Worm (Caenorhabditis elegans) whole organism, L1 larva: Measurements from ENCODE around the gene C05C12.5.

ENCODE experiments used
- C16A3.4 ChIP-seq: fragments of 150-350 bp; optimal IDR thresholded peaks from 2 replicates; lab custom pipeline; 2014; ENCODE audit warnings: missing biosample characterization, missing genetic modification characterization
- F16B12.6 ChIP-seq: fragments of 150-350 bp; optimal IDR thresholded peaks from 2 replicates; lab custom pipeline; 2014; ENCODE audit warnings: missing biosample characterization, missing genetic modification characterization
- alr-1 ChIP-seq: fragments of 200-800 bp; sonication (Bioruptor generic); optimal IDR thresholded peaks from 2 replicates; lab custom pipeline; 2018; ENCODE audit warnings: borderline replicate concordance, mild to moderate bottlenecking, missing genetic modification characterization, missing compliant biosample characterization
- ceh-8 ChIP-seq: fragments of 200-800 bp; sonication (Bioruptor generic); optimal IDR thresholded peaks from 2 replicates; lab custom pipeline; 2018; ENCODE audit warnings: mild to moderate bottlenecking, missing genetic modification characterization, moderate library complexity, missing compliant biosample characterization
- ceh-88 ChIP-seq: fragments of 200-800 bp; sonication (Bioruptor generic); IDR thresholded peaks from 2 replicates; pipeline ENCODE4 v1.3.6; 2022; ENCODE audit warnings: missing genetic modification characterization, missing compliant biosample characterization
- ces-1 ChIP-seq: fragments of 150-350 bp; optimal IDR thresholded peaks from 2 replicates; lab custom pipeline; 2014; ENCODE audit warnings: missing biosample characterization, missing genetic modification reagents, missing genetic modification characterization
- efl-1 ChIP-seq, 4 experiments: fragments of 150-350 bp; optimal IDR thresholded peaks in 3 of 4; peaks in 1 of 4; 1 replicate in 1 of 4; 2 replicates in 3 of 4; lab custom pipeline; 2014; ENCODE audit warnings: missing biosample characterization in 2 of 4, missing genetic modification characterization in 2 of 4, missing genetic modification reagents in 2 of 4
- egl-13 ChIP-seq: sonication (generic microtip); optimal IDR thresholded peaks from 2 replicates; lab custom pipeline; 2016; ENCODE audit warnings: missing genotype, missing genetic modification reagents, missing genetic modification characterization, missing compliant biosample characterization
- elt-2 ChIP-seq: sonication (generic microtip); optimal IDR thresholded peaks from 2 replicates; lab custom pipeline; 2016; ENCODE audit warnings: missing genetic modification characterization, mild to moderate bottlenecking, inconsistent platforms, missing compliant biosample characterization, missing genetic modification reagents
- fos-1 ChIP-seq: fragments of 150-350 bp; optimal IDR thresholded peaks from 2 replicates; lab custom pipeline; 2014; ENCODE audit warnings: missing biosample characterization, missing genetic modification characterization
- grh-1 ChIP-seq: fragments of 200-800 bp; sonication (Bioruptor generic); IDR thresholded peaks from 2 replicates; pipeline ENCODE4 v1.3.6; 2022; ENCODE audit warnings: missing genetic modification reagents, missing genetic modification characterization, missing compliant biosample characterization
- hlh-17 ChIP-seq: fragments of 200-800 bp; sonication (Bioruptor generic); optimal IDR thresholded peaks from 2 replicates; lab custom pipeline; 2018; ENCODE audit warnings: missing genetic modification characterization, mild to moderate bottlenecking, missing compliant biosample characterization, moderate library complexity, borderline replicate concordance
- hpl-2 ChIP-seq: fragments of 150-350 bp; optimal IDR thresholded peaks from 2 replicates; lab custom pipeline; 2014; ENCODE audit warnings: missing biosample characterization, missing genetic modification reagents, missing genetic modification characterization
- lin-13 ChIP-seq: fragments of 150-350 bp; optimal IDR thresholded peaks from 2 replicates; lab custom pipeline; 2014; ENCODE audit warnings: missing biosample characterization, missing genetic modification reagents, missing genetic modification characterization
- lin-14 ChIP-seq: fragments of 200-800 bp; sonication (Bioruptor generic); optimal IDR thresholded peaks from 2 replicates; lab custom pipeline; 2018; ENCODE audit warnings: mild to moderate bottlenecking, missing genetic modification characterization, moderate library complexity, missing compliant biosample characterization
- lin-15B ChIP-seq: fragments of 150-350 bp; sonication (generic microtip); optimal IDR thresholded peaks from 3 replicates; lab custom pipeline; 2014; ENCODE audit warnings: missing biosample characterization, missing genetic modification characterization
- lsy-2 ChIP-seq, 2 experiments: fragments of 150-350 bp; optimal IDR thresholded peaks; 2 replicates each; lab custom pipeline; 2014; ENCODE audit warnings: missing biosample characterization in 2 of 2, missing genetic modification characterization in 2 of 2
- mdl-1 ChIP-seq, 2 experiments: fragments of 150-350 bp; optimal IDR thresholded peaks; 2 replicates each; lab custom pipeline; 2014 to 2017; ENCODE audit warnings: missing biosample characterization in 2 of 2, missing genetic modification characterization in 2 of 2, inconsistent platforms in 1 of 2
- nhr-47 ChIP-seq: sonication (generic microtip); optimal IDR thresholded peaks from 2 replicates; lab custom pipeline; 2016; ENCODE audit warnings: mild to moderate bottlenecking, missing genetic modification characterization, moderate library complexity, missing compliant biosample characterization
- nhr-76 ChIP-seq: sonication (generic microtip); optimal IDR thresholded peaks from 2 replicates; lab custom pipeline; 2017; ENCODE audit warnings: missing biosample characterization, missing genetic modification characterization
- nhr-77 ChIP-seq: fragments of 150-350 bp; optimal IDR thresholded peaks from 2 replicates; lab custom pipeline; 2014; ENCODE audit warnings: missing biosample characterization, missing genetic modification characterization
- nhr-85 ChIP-seq: sonication (generic microtip); peaks from one replicate; lab custom pipeline; 2016; ENCODE audit warnings: missing genetic modification characterization, inconsistent platforms, missing compliant biosample characterization
- nhr-90 ChIP-seq: sonication (generic microtip); optimal IDR thresholded peaks from 2 replicates; lab custom pipeline; 2016; ENCODE audit warnings: mild to moderate bottlenecking, missing genetic modification characterization, missing compliant biosample characterization; ENCODE audit not compliant: poor library complexity
- pax-3 ChIP-seq: fragments of 200-800 bp; sonication (Bioruptor generic); optimal IDR thresholded peaks from 2 replicates; lab custom pipeline; 2018; ENCODE audit warnings: mild to moderate bottlenecking, missing genetic modification characterization, moderate library complexity, missing compliant biosample characterization
- rnt-1 ChIP-seq: sonication (generic microtip); optimal IDR thresholded peaks from 2 replicates; lab custom pipeline; 2016; ENCODE audit warnings: mild to moderate bottlenecking, missing genetic modification characterization, moderate library complexity, missing compliant biosample characterization
- skn-1 ChIP-seq: fragments of 150-350 bp; optimal IDR thresholded peaks from 2 replicates; lab custom pipeline; 2014; ENCODE audit warnings: missing biosample characterization, missing genetic modification characterization
- snu-23 ChIP-seq: sonication (generic microtip); optimal IDR thresholded peaks from 2 replicates; lab custom pipeline; 2016; ENCODE audit warnings: missing genetic modification characterization, missing compliant biosample characterization
- sox-4 ChIP-seq: sonication (generic microtip); optimal IDR thresholded peaks from 2 replicates; lab custom pipeline; 2016; ENCODE audit warnings: missing genetic modification characterization, missing compliant biosample characterization
- sptf-1 ChIP-seq: fragments of 150-350 bp; optimal IDR thresholded peaks from 2 replicates; lab custom pipeline; 2014; ENCODE audit warnings: missing biosample characterization, missing genetic modification characterization
- sup-37 ChIP-seq: fragments of 200-800 bp; sonication (Bioruptor generic); optimal IDR thresholded peaks from 2 replicates; lab custom pipeline; 2018; ENCODE audit warnings: mild to moderate bottlenecking, missing genetic modification characterization, missing compliant biosample characterization
- swsn-7 ChIP-seq: sonication (generic microtip); optimal IDR thresholded peaks from 2 replicates; lab custom pipeline; 2016; ENCODE audit warnings: missing genetic modification characterization, missing compliant biosample characterization
- unc-30 ChIP-seq: sonication (generic microtip); optimal IDR thresholded peaks from 2 replicates; lab custom pipeline; 2017; ENCODE audit warnings: missing biosample characterization, missing genetic modification characterization
- unc-86 ChIP-seq: sonication (generic microtip); optimal IDR thresholded peaks from 2 replicates; lab custom pipeline; 2016; ENCODE audit warnings: missing genetic modification characterization, missing compliant biosample characterization
- unc-98 ChIP-seq: fragments of 200-800 bp; sonication (Bioruptor generic); IDR thresholded peaks from 2 replicates; pipeline ENCODE4 v1.3.6; 2022; ENCODE audit warnings: missing genetic modification characterization, missing compliant biosample characterization
- xbp-1 ChIP-seq: sonication (generic microtip); optimal IDR thresholded peaks from 2 replicates; lab custom pipeline; 2016; ENCODE audit warnings: missing genetic modification characterization, missing compliant biosample characterization
- zag-1 ChIP-seq: fragments of 150-350 bp; optimal IDR thresholded peaks from 2 replicates; lab custom pipeline; 2014; ENCODE audit warnings: missing biosample characterization, missing genetic modification characterization
- ztf-11 ChIP-seq, 2 experiments: sonication (generic microtip); optimal IDR thresholded peaks; 2 replicates each; lab custom pipeline; 2016 to 2017; ENCODE audit warnings: missing genetic modification characterization in 2 of 2, missing biosample characterization in 1 of 2, missing compliant biosample characterization in 1 of 2
- ztf-4 ChIP-seq: fragments of 150-350 bp; optimal IDR thresholded peaks from 2 replicates; lab custom pipeline; 2014; ENCODE audit warnings: missing biosample characterization, missing genetic modification characterization

Gene C05C12.5

ce11 chrIV:11248031-11248631, 12.9 kb downstream of the C05C12.5 start, which contains the start of gene C05C12.4:
Gene C05C12.4 (minus strand): TSS chrIV:11248081.
- TF ChIP-seq efl-1 (optimal IDR thresholded peaks at IDR 0.05; lab: Kevin White, UChicago) (no peak), efl-1 (GFP tag; optimal IDR thresholded peaks at IDR 0.05 in 1 of 2; lab: Kevin White, UChicago) (peak in 1 of 2 experiments; percentile 14), xbp-1 (tag; lab: Kevin White, UChicago) (no peak), snu-23 (GFP tag; lab: Kevin White, UChicago) (no peak), elt-2 (tag; lab: Kevin White, UChicago) (peak; percentile 18), lsy-2 (tag; optimal IDR thresholded peaks at IDR 0.05; lab: Kevin White, UChicago) (no peak), egl-13 (no peak), hlh-17 (GFP tag; lab: Kevin White, UChicago) (no peak), zag-1 (tag; lab: Kevin White, UChicago) (no peak)

- TF ChIP-seq rnt-1 (tag; lab: Kevin White, UChicago) (no peak), C16A3.4 (tag; lab: Kevin White, UChicago) (peak; percentile 26)
Observed at ce11 chrIV:11247434-11247833, 13.6 kb downstream of the C05C12.5 start.

ce11 chrIV:11241368-11241767, 19.6 kb downstream of the C05C12.5 start, which contains the start of gene C05C12.6:
Gene C05C12.6 (minus strand): TSS chrIV:11241468.
- TF ChIP-seq hpl-2 (GFP tag; lab: Kevin White, UChicago) (no peak), mdl-1 (tag; optimal IDR thresholded peaks at IDR 0.05; lab: Kevin White, UChicago) (no peak), fos-1 (tag; lab: Kevin White, UChicago) (no peak)
- TF ChIP-seq, all 84 proteins: peak for 0

- peak; percentile 49 for TF ChIP-seq lin-14 (GFP tag; lab: Kevin White, UChicago)
- TF ChIP-seq swsn-7 (tag; lab: Kevin White, UChicago), result no peak
- no peak for TF ChIP-seq nhr-90 (tag; lab: Kevin White, UChicago)
Observed at ce11 chrIV:11235755-11236154, 25.2 kb downstream of the C05C12.5 start.

ce11 chrIV:11231376-11231775, 29.6 kb downstream of the C05C12.5 start:
- TF ChIP-seq sup-37 (no peak), unc-86 (tag; lab: Kevin White, UChicago) (no peak), ztf-4 (tag; lab: Kevin White, UChicago) (no peak), zag-1 (tag; lab: Kevin White, UChicago) (no peak), swsn-7 (tag; lab: Kevin White, UChicago) (no peak), nhr-47 (tag; lab: Kevin White, UChicago) (no peak), ces-1 (GFP tag; lab: Kevin White, UChicago) (no peak), lin-13 (no peak), nhr-77 (tag; lab: Kevin White, UChicago) (no peak), alr-1 (no peak), elt-2 (tag; lab: Kevin White, UChicago) (no peak), F16B12.6 (no peak), unc-98 (GFP tag; lab: Robert Waterston, UW) (no peak), lsy-2 (tag; optimal IDR thresholded peaks at IDR 0.05; lab: Kevin White, UChicago) (no peak), C16A3.4 (tag; lab: Kevin White, UChicago) (no peak), xbp-1 (tag; lab: Kevin White, UChicago) (no peak), sox-4 (no peak)

- TF ChIP-seq ceh-8 (GFP tag; lab: Kevin White, UChicago) (no peak), skn-1 (no peak), mdl-1 (tag; optimal IDR thresholded peaks at IDR 0.05; lab: Kevin White, UChicago) (no peak), rnt-1 (tag; lab: Kevin White, UChicago) (no peak), lsy-2 (tag; optimal IDR thresholded peaks at IDR 0.05; lab: Kevin White, UChicago) (no peak), grh-1 (no peak), hpl-2 (GFP tag; lab: Kevin White, UChicago) (no peak), ceh-88 (GFP tag; lab: Robert Waterston, UW) (no peak), sup-37 (no peak), unc-30 (tag; lab: Kevin White, UChicago) (no peak), nhr-90 (tag; lab: Kevin White, UChicago) (no peak), nhr-85 (tag; lab: Kevin White, UChicago) (no peak), zag-1 (tag; lab: Kevin White, UChicago) (no peak), sptf-1 (tag; lab: Kevin White, UChicago) (no peak), lin-15B (tag; lab: Kevin White, UChicago) (no peak), ztf-11 (tag; optimal IDR thresholded peaks at IDR 0.05; lab: Kevin White, UChicago) (no peak), nhr-76 (tag; lab: Kevin White, UChicago) (no peak), snu-23 (GFP tag; lab: Kevin White, UChicago) (no peak), ztf-4 (tag; lab: Kevin White, UChicago) (no peak), pax-3 (no peak)
Observed at ce11 chrIV:11230069-11230468, 30.9 kb downstream of the C05C12.5 start, which contains the start of gene best-7. Gene best-7 (minus strand): TSS chrIV:11230307.
